Fruit fly (Drosophila melanogaster) whole organism, embryonic: ENCODE results near the gene CG14507.

Experiments
- BEAF-32 ChIP-seq: fragments of 200-800 bp; sonication (Bioruptor generic); optimal IDR thresholded peaks from 3 replicates; lab custom pipeline; 2017; ENCODE audit warnings: missing biosample characterization, missing genetic modification characterization, mild to moderate bottlenecking, moderate library complexity, missing genetic modification reagents
- CG10366 ChIP-seq: fragments of 200-800 bp; sonication (Bioruptor generic); IDR thresholded peaks from 2 replicates; pipeline ENCODE4 v1.3.6; 2022; ENCODE audit warnings: missing biosample characterization, missing genetic modification characterization
- CG11504 ChIP-seq: fragments of 200-800 bp; sonication (Bioruptor generic); optimal IDR thresholded peaks from 3 replicates; lab custom pipeline; 2019; ENCODE audit warnings: missing biosample characterization, mild to moderate bottlenecking, missing genetic modification characterization, moderate library complexity
- CG12219 ChIP-seq: fragments of 200-800 bp; sonication (Bioruptor generic); optimal IDR thresholded peaks from 3 replicates; lab custom pipeline; 2018; ENCODE audit warnings: missing biosample characterization, mild to moderate bottlenecking, missing genetic modification characterization
- CG12299 ChIP-seq: fragments of 200-800 bp; sonication (Bioruptor generic); optimal IDR thresholded peaks from 2 replicates; lab custom pipeline; 2018; ENCODE audit warnings: missing biosample characterization, mild to moderate bottlenecking, missing genetic modification characterization
- CG12391 ChIP-seq: fragments of 200-800 bp; sonication (Bioruptor generic); optimal IDR thresholded peaks from 3 replicates; lab custom pipeline; 2018; ENCODE audit warnings: missing biosample characterization, mild to moderate bottlenecking, missing genetic modification characterization, moderate library complexity
- CG13287 ChIP-seq: fragments of 200-800 bp; sonication (Bioruptor generic); IDR thresholded peaks from 2 replicates; pipeline ENCODE4 v1.3.6; 2022; ENCODE audit warnings: missing biosample characterization, missing genetic modification characterization; ENCODE audit not compliant: partially characterized antibody
- CG15514 ChIP-seq: fragments of 200-800 bp; sonication (Bioruptor generic); optimal IDR thresholded peaks from 3 replicates; lab custom pipeline; 2017; ENCODE audit warnings: missing biosample characterization, missing genetic modification characterization, mild to moderate bottlenecking, moderate library complexity, missing genetic modification reagents
- CG2116 ChIP-seq: fragments of 200-800 bp; sonication (Bioruptor generic); optimal IDR thresholded peaks from 3 replicates; lab custom pipeline; 2018; ENCODE audit warnings: missing biosample characterization, mild to moderate bottlenecking, missing genetic modification characterization
- CG33213 ChIP-seq: fragments of 200-800 bp; sonication (Bioruptor generic); optimal IDR thresholded peaks from 3 replicates; lab custom pipeline; 2016; ENCODE audit warnings: missing biosample characterization, missing genetic modification characterization
- CG34224 ChIP-seq: fragments of 200-800 bp; sonication (Bioruptor generic); IDR thresholded peaks from 3 replicates; pipeline ENCODE4 v1.3.6; 2022; ENCODE audit warnings: missing biosample characterization, missing genetic modification characterization; ENCODE audit not compliant: partially characterized antibody
- CG3726 ChIP-seq: fragments of 200-800 bp; sonication (Bioruptor generic); IDR thresholded peaks from 3 replicates; pipeline ENCODE4, ENCODE4 v1.3.6; 2022; ENCODE audit warnings: missing biosample characterization, missing genetic modification characterization
- CG42726 ChIP-seq: fragments of 200-800 bp; sonication (Bioruptor generic); IDR thresholded peaks from 2 replicates; pipeline ENCODE4 v1.3.6; 2022; ENCODE audit warnings: missing biosample characterization, missing genetic modification characterization; ENCODE audit not compliant: partially characterized antibody
- CG4424 ChIP-seq: fragments of 200-800 bp; sonication (Bioruptor generic); optimal IDR thresholded peaks from 3 replicates; lab custom pipeline; 2016; ENCODE audit warnings: missing biosample characterization, missing genetic modification characterization
- CG4730 ChIP-seq: fragments of 200-800 bp; sonication (Bioruptor generic); IDR thresholded peaks from 2 replicates; pipeline ENCODE4 v1.3.6; 2022; ENCODE audit warnings: missing biosample characterization, missing genetic modification characterization
- CG7928 ChIP-seq: fragments of 200-800 bp; sonication (Bioruptor generic); optimal IDR thresholded peaks from 2 replicates; lab custom pipeline; 2017; ENCODE audit warnings: missing biosample characterization, mild to moderate bottlenecking, missing genetic modification characterization
- CG7963 ChIP-seq: fragments of 200-800 bp; sonication (Bioruptor generic); IDR thresholded peaks from 3 replicates; pipeline ENCODE4 v1.3.6; 2022; ENCODE audit warnings: missing biosample characterization, missing genetic modification characterization; ENCODE audit not compliant: partially characterized antibody
- Dad ChIP-seq: fragments of 200-800 bp; sonication (Bioruptor generic); optimal IDR thresholded peaks from 3 replicates; lab custom pipeline; 2016; ENCODE audit warnings: missing biosample characterization, missing genetic modification characterization
- Dll ChIP-seq: fragments of 200-800 bp; sonication (Bioruptor generic); IDR thresholded peaks from 4 replicates; pipeline ENCODE4 v1.3.6; 2022; ENCODE audit warnings: missing biosample characterization, missing genetic modification characterization; ENCODE audit not compliant: partially characterized antibody
- Dref ChIP-seq: fragments of 200-800 bp; sonication (Bioruptor generic); IDR thresholded peaks from 2 replicates; pipeline ENCODE4 v1.3.6; 2022; ENCODE audit warnings: missing biosample characterization, missing genetic modification characterization
- E2f2 ChIP-seq: fragments of 200-800 bp; sonication (Bioruptor generic); IDR thresholded peaks from 2 replicates; pipeline ENCODE4 v1.3.6; 2022; ENCODE audit warnings: missing biosample characterization, missing genetic modification characterization
- GATAe ChIP-seq: fragments of 200-800 bp; sonication (Bioruptor generic); conservative IDR thresholded peaks from 2 replicates; pipeline ENCODE4 v1.3.6; 2022; ENCODE audit warnings: missing biosample characterization, missing genetic modification characterization
- HLHmδ ChIP-seq: fragments of 200-800 bp; sonication (Bioruptor generic); optimal IDR thresholded peaks from 2 replicates; lab custom pipeline; 2018; ENCODE audit warnings: missing biosample characterization, mild to moderate bottlenecking, missing genetic modification characterization, moderate library complexity
- MTF-1 ChIP-seq: fragments of 200-800 bp; sonication (Bioruptor generic); optimal IDR thresholded peaks from 2 replicates; lab custom pipeline; 2018; ENCODE audit warnings: missing biosample characterization, mild to moderate bottlenecking, missing genetic modification characterization, borderline replicate concordance
- Med ChIP-seq: fragments of 200-800 bp; sonication (Bioruptor generic); peaks from one replicate; lab custom pipeline; 2016; ENCODE audit warnings: missing biosample characterization, missing genetic modification characterization, mild to moderate bottlenecking, inconsistent platforms, moderate library complexity
- Sry-δ ChIP-seq: fragments of 200-800 bp; sonication (Bioruptor generic); optimal IDR thresholded peaks from 2 replicates; lab custom pipeline; 2016; ENCODE audit warnings: missing biosample characterization, missing genetic modification characterization
- aop ChIP-seq: fragments of 200-800 bp; sonication (Bioruptor generic); IDR thresholded peaks from 2 replicates; pipeline ENCODE4 v1.3.6; 2022; ENCODE audit warnings: missing biosample characterization, missing genetic modification characterization
- cad ChIP-seq: fragments of >200 bp; optimal IDR thresholded peaks from 2 replicates; lab custom pipeline; 2017; ENCODE audit warnings: missing biosample characterization, missing genetic modification characterization
- crp ChIP-seq, 2 experiments: fragments of 200-800 bp; sonication (Bioruptor generic); optimal IDR thresholded peaks; 2 replicates in 1 of 2; 3 replicates in 1 of 2; lab custom pipeline; 2017; ENCODE audit warnings: missing biosample characterization in 2 of 2, missing genetic modification characterization in 2 of 2, mild to moderate bottlenecking in 1 of 2, moderate library complexity in 1 of 2
- gcm ChIP-seq: fragments of 200-800 bp; sonication (Bioruptor generic); optimal IDR thresholded peaks from 2 replicates; lab custom pipeline; 2019; ENCODE audit warnings: missing biosample characterization, mild to moderate bottlenecking, missing genetic modification characterization, moderate library complexity
- grau ChIP-seq: fragments of 200-800 bp; optimal IDR thresholded peaks from 3 replicates; lab custom pipeline; 2019; ENCODE audit warnings: missing biosample characterization, mild to moderate bottlenecking, missing genetic modification characterization, moderate library complexity
- ind ChIP-seq: fragments of 200-800 bp; sonication (Bioruptor generic); optimal IDR thresholded peaks from 3 replicates; lab custom pipeline; 2016; ENCODE audit warnings: missing biosample characterization, missing genetic modification characterization
- luna ChIP-seq: fragments of 200-800 bp; sonication (Bioruptor generic); optimal IDR thresholded peaks from 2 replicates; lab custom pipeline; 2016; ENCODE audit warnings: missing biosample characterization, missing genetic modification characterization
- pzg ChIP-seq: fragments of 200-800 bp; sonication (Bioruptor generic); optimal IDR thresholded peaks from 3 replicates; lab custom pipeline; 2018; ENCODE audit warnings: missing biosample characterization, mild to moderate bottlenecking, missing genetic modification characterization, moderate library complexity
- ranshi ChIP-seq: fragments of 200-800 bp; sonication (Bioruptor generic); IDR thresholded peaks from 2 replicates; pipeline ENCODE4 v1.3.6; 2022; ENCODE audit warnings: missing biosample characterization, missing genetic modification characterization
- sr ChIP-seq: fragments of 200-800 bp; sonication (Bioruptor generic); IDR thresholded peaks from 3 replicates; pipeline ENCODE4 v1.3.6; 2022; ENCODE audit warnings: missing biosample characterization, missing genetic modification characterization
- vnd ChIP-seq: fragments of 200-800 bp; sonication (Bioruptor generic); IDR thresholded peaks from 3 replicates; pipeline ENCODE4 v1.3.6; 2022; ENCODE audit warnings: missing biosample characterization, missing genetic modification characterization; ENCODE audit not compliant: partially characterized antibody
- wek ChIP-seq: fragments of 200-800 bp; sonication (Bioruptor generic); optimal IDR thresholded peaks from 3 replicates; lab custom pipeline; 2018; ENCODE audit warnings: missing biosample characterization, mild to moderate bottlenecking, missing genetic modification characterization, moderate library complexity

The CG14507 gene

dm6 chr3R:29202418-29202817, 25.1 kb downstream of the CG14507 start, which contains the start of gene Mesh1 (continued):
- no peak for TF ChIP-seq Dad (GFP tag; lab: Kevin White, UChicago)
- TF ChIP-seq Sry-δ (GFP tag; lab: Kevin White, UChicago) = peak; percentile 6
- no peak for TF ChIP-seq CG12219 (GFP tag; lab: Kevin White, UChicago)
- TF ChIP-seq BEAF-32 (GFP tag; lab: Kevin White, UChicago) = peak; percentile 34
- no peak for TF ChIP-seq HLHmδ (GFP tag; lab: Kevin White, UChicago)
- TF ChIP-seq cad (GFP tag; lab: Kevin White, UChicago) = no peak
- peak; percentile 94 for TF ChIP-seq E2f2 (GFP tag; lab: Robert Waterston, UW)
- no peak for TF ChIP-seq luna (GFP tag; lab: Kevin White, UChicago)
- TF ChIP-seq CG15514 = peak; percentile 9
- no peak for TF ChIP-seq grau (tag; lab: Kevin White, UChicago)
- TF ChIP-seq Med = no peak
- no peak for TF ChIP-seq aop (GFP tag; lab: Robert Waterston, UW)
- TF ChIP-seq MTF-1 (GFP tag; lab: Kevin White, UChicago) = no peak
- no peak for TF ChIP-seq CG12391 (tag; lab: Kevin White, UChicago)
- peak; percentile 46; the same call in 1 of the 4 replicates for TF ChIP-seq Dll
- TF ChIP-seq CG4424 (GFP tag; lab: Kevin White, UChicago) = no peak
- TF ChIP-seq CG33213 (GFP tag; lab: Kevin White, UChicago) = no peak
- TF ChIP-seq ind (GFP tag; lab: Kevin White, UChicago) = no peak
- no peak for TF ChIP-seq GATAe (GFP tag; lab: Robert Waterston, UW)
- TF ChIP-seq CG2116 (GFP tag; lab: Kevin White, UChicago) = peak; percentile 16
- TF ChIP-seq CG34224 = 0 out of 3 replicates have a peak, but pooled peaks have one; percentile 24
- no peak for TF ChIP-seq CG4730 (GFP tag; lab: Robert Waterston, UW)
- TF ChIP-seq vnd (GFP tag; lab: Robert Waterston, UW) = no peak
- TF ChIP-seq CG3726 (GFP tag; lab: Robert Waterston, UW) = no peak
- no peak for TF ChIP-seq gcm
- no peak for TF ChIP-seq ranshi (GFP tag; lab: Robert Waterston, UW)
- TF ChIP-seq CG7963 (GFP tag; lab: Robert Waterston, UW) = no peak
- peak in 1 of 2 experiments; percentile 86 for TF ChIP-seq crp (GFP tag; optimal IDR thresholded peaks at IDR 0.05; lab: Kevin White, UChicago)
- TF ChIP-seq CG10366 (GFP tag; lab: Robert Waterston, UW) = no peak
- TF ChIP-seq CG12299 (tag; lab: Kevin White, UChicago) = no peak
- no peak for TF ChIP-seq CG42726 (GFP tag; lab: Robert Waterston, UW)
- TF ChIP-seq sr (GFP tag; lab: Robert Waterston, UW) = no peak
- TF ChIP-seq Dref (GFP tag; lab: Robert Waterston, UW) = peak; percentile 69
- TF ChIP-seq CG13287 = peak; percentile 40; the same call in 1 of the 2 replicates
- no peak for TF ChIP-seq CG11504 (tag; lab: Kevin White, UChicago)
- no peak for TF ChIP-seq wek
- peak; percentile 38 for TF ChIP-seq pzg (GFP tag; lab: Kevin White, UChicago)
- TF ChIP-seq CG7928 (GFP tag; lab: Kevin White, UChicago) = peak; percentile 88
